Fruit fly (Drosophila melanogaster) S2 (cell line): ENCODE results near the gene JTBR.

Experiments used
- CG8478 ChIP-seq: fragments of >200 bp; optimal IDR thresholded peaks from 2 replicates; lab custom pipeline; 2018
- CTCF ChIP-seq, 2 experiments: fragments of >200 bp; optimal IDR thresholded peaks; 2 replicates each; lab custom pipeline; 2018

dm6 chr3L:1755458-1755984, 47.1 kb downstream of the JTBR start, which contains the start of gene Cht2:
- TF ChIP-seq CTCF (optimal IDR thresholded peaks at IDR 0.05; lab: Kevin White, UChicago) (no peak), CG8478 (no peak)
